Worm (Caenorhabditis elegans): ENCODE measurements around the gene ZK896.4.

ZK896.4 gene

DNA sequence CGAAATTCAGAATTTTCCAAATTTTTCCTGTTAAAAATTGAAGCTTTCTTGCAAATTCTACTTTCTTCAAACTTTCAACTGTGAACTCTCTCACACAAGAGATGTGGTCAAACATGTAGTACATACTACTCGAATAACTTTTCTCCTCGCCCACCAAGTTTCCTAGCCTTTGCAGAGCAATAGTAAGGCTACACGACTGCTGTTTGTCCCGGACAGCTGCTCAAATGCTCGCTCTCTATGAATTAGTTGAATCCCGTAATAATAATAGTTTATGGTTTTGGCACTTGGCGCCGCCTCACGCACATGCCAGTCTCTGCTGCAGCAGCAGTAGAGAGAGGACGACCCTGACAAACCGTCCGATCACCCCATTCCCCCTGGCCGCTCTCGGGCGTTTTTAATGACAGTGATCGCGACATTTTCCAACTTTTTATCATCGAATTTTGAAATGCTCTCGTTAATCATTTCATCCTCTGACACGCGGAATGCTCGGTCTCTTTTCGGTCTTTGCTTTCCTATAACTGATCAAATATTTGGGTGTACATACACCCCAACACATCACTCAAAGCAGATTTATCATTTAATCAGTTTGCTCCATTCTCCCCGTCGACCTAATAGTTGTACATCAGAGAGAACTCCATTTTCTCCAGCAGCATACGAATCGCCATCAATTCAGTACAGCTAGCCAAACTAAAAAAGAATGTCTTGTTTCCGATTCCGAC is 49.2 kb downstream of the ZK896.4 start (continued):
- TF ChIP-seq lin-54 (GFP tag; optimal IDR thresholded peaks at IDR 0.05) (no peak), ztf-25 (GFP tag; IDR thresholded peaks at IDR 0.05) (no peak), snpc-1.1 (tag; optimal IDR thresholded peaks at IDR 0.05; ENCODE audit: insufficient read depth) (no peak), T07F8.4 (tag; optimal IDR thresholded peaks at IDR 0.05) (no peak), B0336.3 (GFP tag; IDR thresholded peaks at IDR 0.05) (peak; percentile 58; the same call in 1 of the 2 replicates), dpff-1 (tag; optimal IDR thresholded peaks at IDR 0.05) (no peak), sdz-38 (tag; optimal IDR thresholded peaks at IDR 0.05) (no peak), bed-2 (GFP tag; IDR thresholded peaks at IDR 0.05) (no peak), B0035.1 (tag; optimal IDR thresholded peaks at IDR 0.05) (no peak), B0019.2 (GFP tag; conservative IDR thresholded peaks at IDR 0.05) (no peak), lin-35 (GFP tag; optimal IDR thresholded peaks at IDR 0.05) (no peak), lin-40 (tag; optimal IDR thresholded peaks at IDR 0.05) (peak; percentile 18), Y53F4B.3 (GFP tag; IDR thresholded peaks at IDR 0.05) (no peak), ceh-91 (GFP tag; IDR thresholded peaks at IDR 0.05) (no peak), F57C9.4 (tag; optimal IDR thresholded peaks at IDR 0.05) (no peak), F22D6.2 (tag; optimal IDR thresholded peaks at IDR 0.05) (no peak), madf-6 (GFP tag; IDR thresholded peaks at IDR 0.05) (no peak), nhr-80 (tag; optimal IDR thresholded peaks at IDR 0.05) (peak; percentile 100), cebp-1 (GFP tag; IDR thresholded peaks at IDR 0.05) (no peak), cebp-1 (tag; optimal IDR thresholded peaks at IDR 0.05) (peak; percentile 50), hmg-20 (GFP tag; IDR thresholded peaks at IDR 0.05) (no peak), ceh-27 (GFP tag; optimal IDR thresholded peaks at IDR 0.05) (no peak), egl-44 (GFP tag; IDR thresholded peaks at IDR 0.05) (peak; percentile 30; the same call in 1 of the 2 replicates), snpc-1.3 (tag; optimal IDR thresholded peaks at IDR 0.05; ENCODE audit: insufficient read depth) (no peak), nfyb-1 (GFP tag; IDR thresholded peaks at IDR 0.05) (no peak), nhr-90 (tag; optimal IDR thresholded peaks at IDR 0.05) (peak; percentile 63), ceh-79 (tag; optimal IDR thresholded peaks at IDR 0.05) (no peak), ztf-6 (GFP tag; IDR thresholded peaks at IDR 0.05) (no peak), snpc-4 (GFP tag; optimal IDR thresholded peaks at IDR 0.05) (no peak), snpc-4 (tag; optimal IDR thresholded peaks at IDR 0.05) (peak in 2 of 4 experiments; percentile 2 to 38), rec-8 (tag; optimal IDR thresholded peaks at IDR 0.05) (no peak), him-1 (tag; optimal IDR thresholded peaks at IDR 0.05) (no peak), F37B4.10 (GFP tag; IDR thresholded peaks at IDR 0.05) (no peak), ztf-18 (tag; optimal IDR thresholded peaks at IDR 0.05) (no peak), xnd-1 (tag; optimal IDR thresholded peaks at IDR 0.05) (no peak), zfh-2 (GFP tag; conservative IDR thresholded peaks at IDR 0.05) (peak; percentile 91), ccch-3 (GFP tag; optimal IDR thresholded peaks at IDR 0.05) (no peak), ztf-26 (tag; optimal IDR thresholded peaks at IDR 0.05) (peak; percentile 3), F23B12.7 (tag; optimal IDR thresholded peaks at IDR 0.05; ENCODE audit: insufficient read depth) (no peak), mxl-1 (tag; optimal IDR thresholded peaks at IDR 0.05) (no peak), dox-1 (GFP tag; IDR thresholded peaks at IDR 0.05) (peak; percentile 83), bed-1 (GFP tag; IDR thresholded peaks at IDR 0.05) (no peak), somi-1 (GFP tag; optimal IDR thresholded peaks at IDR 0.05) (no peak), lsy-27 (tag; optimal IDR thresholded peaks at IDR 0.05; ENCODE audit: borderline replicate concordance, insufficient read depth) (no peak), hlh-26 (GFP tag; conservative IDR thresholded peaks at IDR 0.05) (no peak), mcd-1 (GFP tag; IDR thresholded peaks at IDR 0.05) (no peak), lin-26 (GFP tag; IDR thresholded peaks at IDR 0.05) (no peak)
